Fruit fly (Drosophila melanogaster) whole organism, embryonic: ENCODE measurements around the gene mAChR-B.

Source experiments
- Adf1 ChIP-seq: fragments of 200-800 bp; sonication (Bioruptor generic); IDR thresholded peaks from 2 replicates; pipeline ENCODE4 v1.3.6; 2022; ENCODE audit warnings: missing biosample characterization, missing genetic modification characterization
- Atf-2 ChIP-seq: fragments of 200-800 bp; sonication (Bioruptor generic); optimal IDR thresholded peaks from 2 replicates; lab custom pipeline; 2016; ENCODE audit warnings: missing biosample characterization, missing genetic modification characterization
- BEAF-32 ChIP-seq: fragments of 200-800 bp; sonication (Bioruptor generic); optimal IDR thresholded peaks from 3 replicates; lab custom pipeline; 2017; ENCODE audit warnings: missing biosample characterization, missing genetic modification characterization, mild to moderate bottlenecking, moderate library complexity, missing genetic modification reagents
- Bdp1 ChIP-seq: fragments of 200-800 bp; sonication (Bioruptor generic); optimal IDR thresholded peaks from 3 replicates; lab custom pipeline; 2016; ENCODE audit warnings: missing biosample characterization, missing genetic modification characterization
- CG10565 ChIP-seq: fragments of 200-800 bp; sonication (Bioruptor generic); optimal IDR thresholded peaks from 3 replicates; lab custom pipeline; 2016; ENCODE audit warnings: missing biosample characterization, mild to moderate bottlenecking, missing genetic modification characterization
- CG12104 ChIP-seq: fragments of 200-800 bp; sonication (Bioruptor generic); optimal IDR thresholded peaks from 3 replicates; lab custom pipeline; 2016; ENCODE audit warnings: missing biosample characterization, missing genetic modification characterization
- CG12659 ChIP-seq: fragments of 200-800 bp; sonication (Bioruptor generic); optimal IDR thresholded peaks from 3 replicates; lab custom pipeline; 2017; ENCODE audit warnings: mild to moderate bottlenecking, missing biosample characterization, missing genetic modification reagents, missing genetic modification characterization
- CG15696 ChIP-seq: fragments of 200-800 bp; sonication (Bioruptor generic); optimal IDR thresholded peaks from 2 replicates; lab custom pipeline; 2019; ENCODE audit warnings: missing biosample characterization, mild to moderate bottlenecking, missing genetic modification characterization, moderate library complexity
- CG18476 ChIP-seq: fragments of 200-800 bp; sonication (Bioruptor generic); optimal IDR thresholded peaks from 2 replicates; lab custom pipeline; 2016; ENCODE audit warnings: missing biosample characterization, mild to moderate bottlenecking, missing genetic modification characterization
- CG18764 ChIP-seq: fragments of 200-800 bp; sonication (Bioruptor generic); optimal IDR thresholded peaks from 3 replicates; lab custom pipeline; 2016; ENCODE audit warnings: missing biosample characterization, missing genetic modification characterization
- CG2120 ChIP-seq: fragments of 200-800 bp; sonication (Bioruptor generic); optimal IDR thresholded peaks from 3 replicates; lab custom pipeline; 2016; ENCODE audit warnings: missing biosample characterization, missing genetic modification characterization
- CG2129 ChIP-seq: fragments of 200-800 bp; sonication (Bioruptor generic); IDR thresholded peaks from 2 replicates; pipeline ENCODE4 v1.3.6; 2022; ENCODE audit warnings: missing biosample characterization, missing genetic modification characterization; ENCODE audit not compliant: partially characterized antibody
- CG31441 ChIP-seq: fragments of 200-800 bp; sonication (Bioruptor generic); IDR thresholded peaks from 2 replicates; pipeline ENCODE4 v1.3.6; 2022; ENCODE audit warnings: missing biosample characterization, missing genetic modification characterization
- CG34422 ChIP-seq: fragments of 200-800 bp; sonication (Bioruptor generic); IDR thresholded peaks from 3 replicates; pipeline ENCODE4 v1.3.6; 2022; ENCODE audit warnings: missing biosample characterization, missing genetic modification characterization
- CG6175 ChIP-seq: fragments of 200-800 bp; sonication (Bioruptor generic); IDR thresholded peaks from 3 replicates; pipeline ENCODE4 v1.3.6; 2022; ENCODE audit warnings: missing biosample characterization, missing genetic modification characterization
- CG6683 ChIP-seq: fragments of 200-800 bp; sonication (Bioruptor generic); optimal IDR thresholded peaks from 2 replicates; lab custom pipeline; 2017; ENCODE audit warnings: missing biosample characterization, mild to moderate bottlenecking, missing genetic modification characterization, missing genetic modification reagents
- Dfd ChIP-seq, 2 experiments: fragments of >200 bp; optimal IDR thresholded peaks; 2 replicates each; lab custom pipeline; 2017; ENCODE audit warnings: missing biosample characterization in 2 of 2, missing genetic modification characterization in 2 of 2
- Dp ChIP-seq: fragments of 200-800 bp; sonication (Bioruptor generic); optimal IDR thresholded peaks from 2 replicates; lab custom pipeline; 2018; ENCODE audit warnings: missing biosample characterization, mild to moderate bottlenecking, missing genetic modification characterization, moderate library complexity
- E2f1 ChIP-seq: fragments of 200-800 bp; sonication (Bioruptor generic); IDR thresholded peaks from 2 replicates; pipeline ENCODE4 v1.3.6; 2022; ENCODE audit warnings: missing biosample characterization, missing genetic modification characterization
- Fer1 ChIP-seq: fragments of 200-800 bp; sonication (Bioruptor generic); optimal IDR thresholded peaks from 2 replicates; lab custom pipeline; 2017; ENCODE audit warnings: missing biosample characterization, mild to moderate bottlenecking, missing genetic modification characterization
- Hr78 ChIP-seq, 2 experiments: fragments of 200-800 bp in 1 of 2; fragments of >200 bp in 1 of 2; sonication (Bioruptor generic) in 1 of 2; optimal IDR thresholded peaks; 2 replicates each; lab custom pipeline; 2017 to 2019; ENCODE audit warnings: missing biosample characterization in 2 of 2, missing genetic modification characterization in 2 of 2, mild to moderate bottlenecking in 1 of 2, moderate library complexity in 1 of 2
- Lim3 ChIP-seq: fragments of 200-800 bp; sonication (Bioruptor generic); IDR thresholded peaks from 2 replicates; pipeline ENCODE4 v1.3.6; 2022; ENCODE audit warnings: missing biosample characterization, missing genetic modification characterization
- Lpt ChIP-seq: fragments of >200 bp; optimal IDR thresholded peaks from 2 replicates; lab custom pipeline; 2018; ENCODE audit warnings: missing biosample characterization, missing genetic modification characterization
- MTF-1 ChIP-seq: fragments of 200-800 bp; sonication (Bioruptor generic); optimal IDR thresholded peaks from 2 replicates; lab custom pipeline; 2018; ENCODE audit warnings: missing biosample characterization, mild to moderate bottlenecking, missing genetic modification characterization, borderline replicate concordance
- Oaz ChIP-seq: fragments of 200-800 bp; sonication (Bioruptor generic); IDR thresholded peaks from 2 replicates; pipeline ENCODE4 v1.3.6; 2022; ENCODE audit warnings: missing biosample characterization, missing genetic modification characterization
- Trl ChIP-seq, 3 experiments: fragments of >200 bp in 2 of 3; fragments of 200-800 bp in 1 of 3; sonication (Bioruptor generic) in 1 of 3; optimal IDR thresholded peaks; 2 replicates in 1 of 3; 3 replicates in 2 of 3; lab custom pipeline; 2016 to 2017; ENCODE audit warnings: missing biosample characterization in 1 of 3, missing genetic modification characterization in 1 of 3
- bsh ChIP-seq, 2 experiments: fragments of 200-800 bp; sonication (Bioruptor generic); optimal IDR thresholded peaks; 2 replicates each; lab custom pipeline; 2017 to 2018; ENCODE audit warnings: mild to moderate bottlenecking in 2 of 2, missing biosample characterization in 2 of 2, missing genetic modification characterization in 2 of 2, moderate library complexity in 1 of 2
- cad ChIP-seq: fragments of >200 bp; optimal IDR thresholded peaks from 2 replicates; lab custom pipeline; 2017; ENCODE audit warnings: missing biosample characterization, missing genetic modification characterization
- cg ChIP-seq: fragments of 200-800 bp; sonication (Bioruptor generic); optimal IDR thresholded peaks from 3 replicates; lab custom pipeline; 2019; ENCODE audit warnings: missing biosample characterization, mild to moderate bottlenecking, missing genetic modification characterization, moderate library complexity
- chm ChIP-seq: fragments of 200-800 bp; sonication (Bioruptor generic); IDR thresholded peaks from 2 replicates; pipeline ENCODE4 v1.3.6; 2022; ENCODE audit warnings: missing biosample characterization, missing genetic modification characterization
- chn ChIP-seq: fragments of 200-800 bp; sonication (Bioruptor generic); optimal IDR thresholded peaks from 2 replicates; lab custom pipeline; 2016; ENCODE audit warnings: missing biosample characterization, missing genetic modification characterization
- crc ChIP-seq: fragments of 200-800 bp; sonication (Bioruptor generic); optimal IDR thresholded peaks from 2 replicates; lab custom pipeline; 2016; ENCODE audit warnings: missing biosample characterization, missing genetic modification characterization
- dati ChIP-seq: fragments of 200-800 bp; sonication (Bioruptor generic); IDR thresholded peaks from 2 replicates; pipeline ENCODE4 v1.3.6; 2022; ENCODE audit warnings: missing biosample characterization, missing genetic modification characterization
- gsb-n ChIP-seq: fragments of 200-800 bp; sonication (Bioruptor generic); optimal IDR thresholded peaks from 3 replicates; lab custom pipeline; 2018; ENCODE audit warnings: missing biosample characterization, mild to moderate bottlenecking, missing genetic modification characterization
- klu ChIP-seq: fragments of 200-800 bp; sonication (Bioruptor generic); IDR thresholded peaks from 2 replicates; pipeline ENCODE4 v1.3.6; 2022; ENCODE audit warnings: missing biosample characterization, missing genetic modification characterization
- lab ChIP-seq: fragments of 200-800 bp; sonication (Bioruptor generic); optimal IDR thresholded peaks from 3 replicates; lab custom pipeline; 2017; ENCODE audit warnings: missing biosample characterization, missing genetic modification characterization, mild to moderate bottlenecking, moderate library complexity, missing genetic modification reagents
- mirr ChIP-seq: fragments of 200-800 bp; sonication (Bioruptor generic); optimal IDR thresholded peaks from 3 replicates; lab custom pipeline; 2018; ENCODE audit warnings: missing biosample characterization, mild to moderate bottlenecking, missing genetic modification characterization
- nau ChIP-seq: fragments of 200-800 bp; sonication (Bioruptor generic); optimal IDR thresholded peaks from 3 replicates; lab custom pipeline; 2017; ENCODE audit warnings: missing biosample characterization, mild to moderate bottlenecking, missing genetic modification characterization, missing genetic modification reagents
- nom ChIP-seq: fragments of 200-800 bp; sonication (Bioruptor generic); optimal IDR thresholded peaks from 2 replicates; lab custom pipeline; 2017; ENCODE audit warnings: missing biosample characterization, missing genetic modification characterization, mild to moderate bottlenecking, moderate library complexity, missing genetic modification reagents
- otp ChIP-seq: fragments of 200-800 bp; sonication (Bioruptor generic); IDR thresholded peaks from 3 replicates; pipeline ENCODE4, ENCODE4 v1.3.6; 2022; ENCODE audit warnings: missing biosample characterization, missing genetic modification characterization
- pan ChIP-seq, 4 experiments: fragments of >200 bp in 3 of 4; fragments of 200-800 bp in 1 of 4; sonication (Bioruptor generic) in 1 of 4; optimal IDR thresholded peaks in 3 of 4; IDR thresholded peaks in 1 of 4; 2 replicates each; pipeline versions ENCODE4 v1.3.6 to Lab custom; 2017 to 2022; ENCODE audit warnings: missing biosample characterization in 2 of 4, missing genetic modification characterization in 2 of 4, mixed read lengths in 1 of 4
- psq ChIP-seq: fragments of 200-800 bp; sonication (Bioruptor generic); optimal IDR thresholded peaks from 2 replicates; lab custom pipeline; 2017; ENCODE audit warnings: missing biosample characterization, missing genetic modification characterization
- sens-2 ChIP-seq: fragments of 200-800 bp; sonication (Bioruptor generic); IDR thresholded peaks from 2 replicates; pipeline ENCODE4 v1.3.6; 2022; ENCODE audit warnings: missing biosample characterization, missing genetic modification characterization
- slou ChIP-seq: fragments of 200-800 bp; sonication (Bioruptor generic); optimal IDR thresholded peaks from 3 replicates; lab custom pipeline; 2016; ENCODE audit warnings: missing biosample characterization, missing genetic modification characterization
- ttk ChIP-seq: fragments of 200-800 bp; sonication (Bioruptor generic); IDR thresholded peaks from 2 replicates; pipeline ENCODE4 v2.1.2; 2022; ENCODE audit warnings: missing biosample characterization, missing genetic modification characterization
- unpg ChIP-seq: fragments of 200-800 bp; sonication (Bioruptor generic); optimal IDR thresholded peaks from 3 replicates; lab custom pipeline; 2018; ENCODE audit warnings: missing biosample characterization, mild to moderate bottlenecking, missing genetic modification characterization, moderate library complexity
- wor ChIP-seq: fragments of 200-800 bp; sonication (Bioruptor generic); IDR thresholded peaks from 2 replicates; pipeline ENCODE4 v1.3.6; 2022; ENCODE audit warnings: missing biosample characterization, missing genetic modification characterization

mAChR-B gene

DNA sequence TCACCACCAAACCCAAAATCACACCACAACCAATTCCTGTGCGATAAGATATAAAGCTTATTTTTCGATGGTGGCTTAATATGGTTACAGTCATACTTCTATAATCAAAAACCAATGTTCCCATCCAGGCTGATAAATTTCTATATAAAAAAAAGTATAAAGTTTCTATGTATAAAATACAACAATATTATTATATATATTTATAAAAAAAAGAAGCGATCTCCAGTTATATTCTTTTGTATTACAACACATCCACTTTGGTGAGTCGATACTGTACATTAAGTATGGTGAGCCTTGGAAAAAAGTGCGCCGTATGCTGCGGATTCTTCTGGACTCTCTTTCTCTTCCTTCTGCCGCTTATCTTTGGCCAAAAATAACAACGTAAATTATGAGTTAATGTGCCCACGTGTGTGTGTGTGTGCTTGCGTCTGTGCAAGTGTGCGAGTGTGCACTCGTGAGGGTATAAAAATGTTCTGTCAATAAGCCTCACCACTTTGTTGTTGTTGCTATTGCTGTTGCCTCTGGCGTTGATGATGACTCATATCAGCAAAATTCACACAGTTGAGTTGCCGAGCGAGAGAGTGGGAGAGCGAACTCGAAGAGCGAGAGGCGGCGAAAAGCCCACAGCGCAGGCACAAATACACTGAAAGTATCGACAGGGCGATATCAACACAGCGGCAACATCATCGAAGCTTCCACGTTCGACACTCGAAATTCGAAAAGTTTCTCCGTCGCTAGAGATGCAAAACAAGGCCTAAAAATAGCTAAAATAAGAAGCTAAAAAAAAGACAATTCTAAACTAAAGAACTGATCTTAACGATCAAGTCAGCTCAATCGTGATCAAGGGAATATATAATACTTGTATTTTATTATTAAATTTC lies 60.6 kb downstream of the mAChR-B start (continued):
- TF ChIP-seq CG18764 (GFP tag; lab: Kevin White, UChicago) (peak; percentile 37), cg (GFP tag; lab: Kevin White, UChicago) (peak; percentile 91), MTF-1 (GFP tag; lab: Kevin White, UChicago) (peak; percentile 14), slou (GFP tag; lab: Kevin White, UChicago) (no peak), wor (GFP tag; lab: Robert Waterston, UW) (peak; percentile 41; the same call in 1 of the 2 replicates), CG10565 (no peak), ttk (GFP tag; lab: Robert Waterston, UW) (peak; percentile 29; the same call in 1 of the 2 replicates), chn (GFP tag; lab: Kevin White, UChicago) (no peak), CG2120 (GFP tag; lab: Kevin White, UChicago) (peak; percentile 57), unpg (GFP tag; lab: Kevin White, UChicago) (peak; percentile 76), otp (GFP tag; lab: Robert Waterston, UW) (no peak), Hr78 (GFP tag; optimal IDR thresholded peaks at IDR 0.05; lab: Kevin White, UChicago) (peak in 1 of 2 experiments; percentile 1), psq (GFP tag; lab: Kevin White, UChicago) (no peak), chm (GFP tag; lab: Robert Waterston, UW) (peak; percentile 71), Lpt (GFP tag; lab: Kevin White, UChicago) (no peak), klu (GFP tag; lab: Robert Waterston, UW) (peak; percentile 55; the same call in 1 of the 2 replicates), CG12659 (GFP tag; lab: Kevin White, UChicago) (peak; percentile 65), CG34422 (GFP tag; lab: Robert Waterston, UW) (peak; percentile 58; the same call in 2 of the 3 replicates), nau (GFP tag; lab: Kevin White, UChicago) (peak; percentile 67), Trl (optimal IDR thresholded peaks at IDR 0.05; lab: Kevin White, UChicago) (peak; percentile 81 to 92), Trl (GFP tag; optimal IDR thresholded peaks at IDR 0.05; lab: Kevin White, UChicago) (peak; percentile 28), pan (optimal IDR thresholded peaks at IDR 0.05; lab: Kevin White, UChicago) (no peak), pan (GFP tag; optimal IDR thresholded peaks at IDR 0.05 in 1 of 2, IDR thresholded peaks at IDR 0.05 in 1 of 2) (peak in 1 of 2 experiments; percentile 75), Dp (no peak), cad (GFP tag; lab: Kevin White, UChicago) (no peak), CG2129 (GFP tag; lab: Robert Waterston, UW) (no peak), CG31441 (peak; percentile 50; the same call in 1 of the 2 replicates), Adf1 (GFP tag; lab: Robert Waterston, UW) (peak; percentile 57; the same call in 1 of the 2 replicates), CG12104 (GFP tag; lab: Kevin White, UChicago) (peak; percentile 39), CG15696 (tag; lab: Kevin White, UChicago) (peak; percentile 22), CG18476 (GFP tag; lab: Kevin White, UChicago) (peak; percentile 25), Dfd (GFP tag; optimal IDR thresholded peaks at IDR 0.05; lab: Kevin White, UChicago) (no peak), Oaz (no peak), BEAF-32 (GFP tag; lab: Kevin White, UChicago) (peak; percentile 15), Atf-2 (GFP tag; lab: Kevin White, UChicago) (no peak), E2f1 (GFP tag; lab: Robert Waterston, UW) (peak; percentile 69), Fer1 (GFP tag; lab: Kevin White, UChicago) (peak; percentile 69), dati (GFP tag; lab: Robert Waterston, UW) (no peak), Bdp1 (no peak), bsh (GFP tag; optimal IDR thresholded peaks at IDR 0.05; lab: Kevin White, UChicago) (peak; percentile 9 to 69), lab (GFP tag; lab: Kevin White, UChicago) (peak; percentile 77), Lim3 (no peak), CG6175 (GFP tag; lab: Robert Waterston, UW) (peak; percentile 19; the same call in 1 of the 3 replicates), crc (GFP tag; lab: Kevin White, UChicago) (no peak), nom (GFP tag; lab: Kevin White, UChicago) (no peak), CG6683 (GFP tag; lab: Kevin White, UChicago) (peak; percentile 49), sens-2 (0 out of 2 replicates have a peak, but pooled peaks have one; percentile 44), gsb-n (tag; lab: Kevin White, UChicago) (peak; percentile 53), mirr (GFP tag; lab: Kevin White, UChicago) (peak; percentile 89)
